Fruit fly (Drosophila melanogaster): ENCODE data around the gene Gr28b.

dm6 chr2L:7433337-7433956 lies 28.6 kb downstream of the Gr28b start, which contains the start of gene CG5958:
- TF ChIP-seq CG9948 (tag; optimal IDR thresholded peaks at IDR 0.05) = no peak
- no peak for TF ChIP-seq CG34367 (tag; optimal IDR thresholded peaks at IDR 0.05)

All from whole organism, pupa.